Fruit fly (Drosophila melanogaster): ENCODE measurements around the gene Uros2.
A peak's percentile ranks its signal among the peaks of the same experiment; 100 is the strongest.

Gene Uros2

DNA sequence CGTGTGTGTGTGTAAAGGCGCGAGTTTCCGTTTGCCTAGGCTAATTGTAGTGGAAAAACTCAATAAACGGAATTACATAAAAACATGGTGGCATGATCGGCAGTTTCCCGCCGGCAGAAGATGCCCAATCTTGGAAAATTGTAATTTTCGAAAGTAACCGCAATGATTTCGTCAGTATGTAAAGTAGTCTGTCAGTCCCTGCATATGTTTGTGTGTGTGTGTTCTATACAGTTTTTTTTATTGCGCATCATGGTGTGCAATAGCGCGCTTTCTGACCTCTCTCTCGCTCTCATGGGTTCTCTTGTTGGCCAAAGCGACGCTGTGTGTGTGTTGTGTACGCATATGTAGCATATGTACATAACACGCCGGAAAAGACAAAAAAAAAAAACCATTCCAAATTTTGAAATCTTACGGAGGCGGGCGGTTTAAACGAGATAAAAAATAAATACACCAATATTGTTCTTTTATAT lies 6.0 kb downstream of the Uros2 start (continued):
- TF ChIP-seq MESR4 (GFP tag; optimal IDR thresholded peaks at IDR 0.05) (peak; percentile 25), Dbx (GFP tag; IDR thresholded peaks at IDR 0.05) (peak; percentile 50; the same call in 1 of the 3 replicates), CG6854 (GFP tag; optimal IDR thresholded peaks at IDR 0.05) (no peak), CG13123 (GFP tag; optimal IDR thresholded peaks at IDR 0.05) (peak; percentile 62), phol (tag; optimal IDR thresholded peaks at IDR 0.05) (peak; percentile 21), CG18262 (tag; optimal IDR thresholded peaks at IDR 0.05) (peak; percentile 14), CG10654 (GFP tag; optimal IDR thresholded peaks at IDR 0.05) (no peak), Hmr (GFP tag; optimal IDR thresholded peaks at IDR 0.05) (peak; percentile 46), CG2875 (GFP tag; optimal IDR thresholded peaks at IDR 0.05) (no peak), CG4707 (GFP tag; optimal IDR thresholded peaks at IDR 0.05) (no peak), CG11560 (tag; IDR thresholded peaks at IDR 0.05) (no peak), Mad (GFP tag; optimal IDR thresholded peaks at IDR 0.05) (peak; percentile 12), jing (GFP tag; optimal IDR thresholded peaks at IDR 0.05) (no peak), Jarid2 (GFP tag; optimal IDR thresholded peaks at IDR 0.05) (no peak), CG7963 (GFP tag; IDR thresholded peaks at IDR 0.05; ENCODE audit: partially characterized antibody) (no peak), CG4730 (GFP tag; IDR thresholded peaks at IDR 0.05) (no peak), nerfin-1 (tag; optimal IDR thresholded peaks at IDR 0.05) (peak; percentile 62), corto (GFP tag; optimal IDR thresholded peaks at IDR 0.05) (no peak), CG2120 (GFP tag; optimal IDR thresholded peaks at IDR 0.05) (peak; percentile 58), ab (GFP tag; optimal IDR thresholded peaks at IDR 0.05) (no peak), pita (GFP tag; optimal IDR thresholded peaks at IDR 0.05) (no peak), klu (GFP tag; IDR thresholded peaks at IDR 0.05) (no peak), CG3065 (GFP tag; optimal IDR thresholded peaks at IDR 0.05) (no peak), D19A (tag; optimal IDR thresholded peaks at IDR 0.05) (no peak), MBD-R2 (GFP tag; IDR thresholded peaks at IDR 0.05) (peak; percentile 34; the same call in 1 of the 2 replicates), dimm (GFP tag; IDR thresholded peaks at IDR 0.05) (no peak), CG4617 (GFP tag; optimal IDR thresholded peaks at IDR 0.05; ENCODE audit: borderline replicate concordance) (peak; percentile 30), trem (tag; optimal IDR thresholded peaks at IDR 0.05) (peak; percentile 5), CG9797 (GFP tag; optimal IDR thresholded peaks at IDR 0.05) (no peak), CG9932 (GFP tag; IDR thresholded peaks at IDR 0.05) (peak; percentile 34; the same call in 1 of the 2 replicates), az2 (GFP tag; optimal IDR thresholded peaks at IDR 0.05) (no peak), CG11398 (GFP tag; optimal IDR thresholded peaks at IDR 0.05) (peak; percentile 39), CG8388 (GFP tag; optimal IDR thresholded peaks at IDR 0.05) (peak; percentile 2), cwo (GFP tag; optimal IDR thresholded peaks at IDR 0.05) (no peak), CG17612 (GFP tag; IDR thresholded peaks at IDR 0.05) (no peak), CG4328 (GFP tag; optimal IDR thresholded peaks at IDR 0.05) (peak; percentile 55), tin (GFP tag; optimal IDR thresholded peaks at IDR 0.05) (no peak), vfl (GFP tag; optimal IDR thresholded peaks at IDR 0.05) (peak; percentile 4), Atf3 (GFP tag; optimal IDR thresholded peaks at IDR 0.05) (no peak), crc (GFP tag; optimal IDR thresholded peaks at IDR 0.05) (no peak), emc (GFP tag; optimal IDR thresholded peaks at IDR 0.05) (peak; percentile 12), CrebB (tag; optimal IDR thresholded peaks at IDR 0.05) (no peak), CG8359 (GFP tag; optimal IDR thresholded peaks at IDR 0.05; ENCODE audit: borderline replicate concordance) (no peak), kni (GFP tag; optimal IDR thresholded peaks at IDR 0.05) (peak; percentile 72), CG10274 (GFP tag; optimal IDR thresholded peaks at IDR 0.05) (no peak), CG4820 (GFP tag; optimal IDR thresholded peaks at IDR 0.05) (peak; percentile 11), Lhr (GFP tag; optimal IDR thresholded peaks at IDR 0.05) (peak; percentile 39), CG11247 (GFP tag; IDR thresholded peaks at IDR 0.05) (peak; percentile 60; the same call in 1 of the 2 replicates), h (optimal IDR thresholded peaks at IDR 0.05) (no peak), tgo (GFP tag; IDR thresholded peaks at IDR 0.05) (no peak), CG11723 (GFP tag; optimal IDR thresholded peaks at IDR 0.05) (no peak)

Measured in whole organism, embryonic.